Fruit fly (Drosophila melanogaster) whole organism, embryonic: Measurements from ENCODE around the gene CG10584.

Source experiments
- Atf6 ChIP-seq: fragments of 200-800 bp; sonication (Bioruptor generic); IDR thresholded peaks from 2 replicates; pipeline ENCODE4 v1.3.6; 2022; ENCODE audit warnings: missing biosample characterization, missing genetic modification characterization
- CG12071 ChIP-seq: fragments of 200-800 bp; sonication (Bioruptor generic); optimal IDR thresholded peaks from 3 replicates; lab custom pipeline; 2018; ENCODE audit warnings: missing biosample characterization, mild to moderate bottlenecking, missing genetic modification characterization
- CG13624 ChIP-seq: fragments of 200-800 bp; sonication (Bioruptor generic); optimal IDR thresholded peaks from 2 replicates; lab custom pipeline; 2016; ENCODE audit warnings: missing biosample characterization, missing genetic modification characterization
- CG13894 ChIP-seq: fragments of 200-800 bp; sonication (Bioruptor generic); optimal IDR thresholded peaks from 3 replicates; lab custom pipeline; 2018; ENCODE audit warnings: missing biosample characterization, mild to moderate bottlenecking, missing genetic modification characterization, moderate library complexity
- CG14965 ChIP-seq: fragments of 200-800 bp; sonication (Bioruptor generic); optimal IDR thresholded peaks from 2 replicates; lab custom pipeline; 2016; ENCODE audit warnings: missing biosample characterization, missing genetic modification characterization, borderline replicate concordance
- CG15696 ChIP-seq: fragments of 200-800 bp; sonication (Bioruptor generic); optimal IDR thresholded peaks from 2 replicates; lab custom pipeline; 2019; ENCODE audit warnings: missing biosample characterization, mild to moderate bottlenecking, missing genetic modification characterization, moderate library complexity
- CG16863 ChIP-seq: fragments of 200-800 bp; sonication (Bioruptor generic); optimal IDR thresholded peaks from 3 replicates; lab custom pipeline; 2016; ENCODE audit warnings: missing biosample characterization, missing genetic modification characterization
- CG17361 ChIP-seq: fragments of 200-800 bp; sonication (Bioruptor generic); IDR thresholded peaks from 3 replicates; pipeline ENCODE4 v1.3.6; 2022; ENCODE audit warnings: missing biosample characterization, missing genetic modification characterization
- CG17385 ChIP-seq: fragments of 200-800 bp; sonication (Bioruptor generic); optimal IDR thresholded peaks from 3 replicates; lab custom pipeline; 2018; ENCODE audit warnings: missing biosample characterization, mild to moderate bottlenecking, missing genetic modification characterization
- CG17568 ChIP-seq: fragments of 200-800 bp; sonication (Bioruptor generic); optimal IDR thresholded peaks from 2 replicates; lab custom pipeline; 2018; ENCODE audit warnings: missing biosample characterization, mild to moderate bottlenecking, missing genetic modification characterization, moderate library complexity
- CG2120 ChIP-seq: fragments of 200-800 bp; sonication (Bioruptor generic); optimal IDR thresholded peaks from 3 replicates; lab custom pipeline; 2016; ENCODE audit warnings: missing biosample characterization, missing genetic modification characterization
- CG2678 ChIP-seq: fragments of 200-800 bp; sonication (Bioruptor generic); optimal IDR thresholded peaks from 3 replicates; lab custom pipeline; 2019; ENCODE audit warnings: missing biosample characterization, mild to moderate bottlenecking, missing genetic modification characterization, moderate library complexity
- CG3065 ChIP-seq: fragments of 200-800 bp; sonication (Bioruptor generic); optimal IDR thresholded peaks from 2 replicates; lab custom pipeline; 2016; ENCODE audit warnings: missing biosample characterization, missing genetic modification characterization
- CG32532 ChIP-seq: fragments of 200-800 bp; sonication (Bioruptor generic); IDR thresholded peaks from 2 replicates; pipeline ENCODE4 v1.3.6; 2022; ENCODE audit warnings: missing biosample characterization, missing genetic modification characterization
- CG34376 ChIP-seq: fragments of 200-800 bp; sonication (Bioruptor generic); optimal IDR thresholded peaks from 2 replicates; lab custom pipeline; 2018; ENCODE audit warnings: missing biosample characterization, mild to moderate bottlenecking, missing genetic modification characterization
- CG3995 ChIP-seq: fragments of 200-800 bp; sonication (Bioruptor generic); optimal IDR thresholded peaks from 3 replicates; lab custom pipeline; 2016; ENCODE audit warnings: missing biosample characterization, missing genetic modification characterization
- CG6683 ChIP-seq: fragments of 200-800 bp; sonication (Bioruptor generic); optimal IDR thresholded peaks from 2 replicates; lab custom pipeline; 2017; ENCODE audit warnings: missing biosample characterization, mild to moderate bottlenecking, missing genetic modification characterization, missing genetic modification reagents
- CG7372 ChIP-seq: fragments of 200-800 bp; sonication (Bioruptor generic); IDR thresholded peaks from 2 replicates; pipeline ENCODE4 v1.3.6; 2022; ENCODE audit warnings: missing biosample characterization, missing genetic modification characterization
- CG7963 ChIP-seq: fragments of 200-800 bp; sonication (Bioruptor generic); IDR thresholded peaks from 3 replicates; pipeline ENCODE4 v1.3.6; 2022; ENCODE audit warnings: missing biosample characterization, missing genetic modification characterization; ENCODE audit not compliant: partially characterized antibody
- CG8089 ChIP-seq: fragments of 200-800 bp; sonication (Bioruptor generic); optimal IDR thresholded peaks from 3 replicates; lab custom pipeline; 2016; ENCODE audit warnings: missing biosample characterization, missing genetic modification characterization
- CG9797 ChIP-seq: fragments of 200-800 bp; sonication (Bioruptor generic); optimal IDR thresholded peaks from 3 replicates; lab custom pipeline; 2018; ENCODE audit warnings: missing biosample characterization, mild to moderate bottlenecking, missing genetic modification characterization
- CG9876 ChIP-seq: fragments of 200-800 bp; sonication (Bioruptor generic); optimal IDR thresholded peaks from 2 replicates; lab custom pipeline; 2016; ENCODE audit warnings: missing biosample characterization, missing genetic modification characterization
- Elba2 ChIP-seq: fragments of 200-800 bp; sonication (Bioruptor generic); optimal IDR thresholded peaks from 3 replicates; lab custom pipeline; 2016; ENCODE audit warnings: missing biosample characterization, missing genetic modification characterization
- Ets65A ChIP-seq: fragments of 200-800 bp; sonication (Bioruptor generic); peaks from one replicate; lab custom pipeline; 2016; ENCODE audit warnings: missing biosample characterization, missing genetic modification characterization
- HLHmδ ChIP-seq: fragments of 200-800 bp; sonication (Bioruptor generic); optimal IDR thresholded peaks from 2 replicates; lab custom pipeline; 2018; ENCODE audit warnings: missing biosample characterization, mild to moderate bottlenecking, missing genetic modification characterization, moderate library complexity
- HmgD ChIP-seq: fragments of 200-800 bp; sonication (Bioruptor generic); optimal IDR thresholded peaks from 3 replicates; lab custom pipeline; 2016; ENCODE audit warnings: missing biosample characterization, missing genetic modification characterization
- Lhr ChIP-seq: fragments of 200-800 bp; sonication (Bioruptor generic); optimal IDR thresholded peaks from 3 replicates; lab custom pipeline; 2017; ENCODE audit warnings: mild to moderate bottlenecking, missing biosample characterization, missing genetic modification reagents, missing genetic modification characterization
- MBD-R2 ChIP-seq: fragments of 200-800 bp; sonication (Bioruptor generic); IDR thresholded peaks from 2 replicates; pipeline ENCODE4 v1.3.6; 2022; ENCODE audit warnings: missing biosample characterization, missing genetic modification characterization
- Med ChIP-seq: fragments of 200-800 bp; sonication (Bioruptor generic); peaks from one replicate; lab custom pipeline; 2016; ENCODE audit warnings: missing biosample characterization, missing genetic modification characterization, mild to moderate bottlenecking, inconsistent platforms, moderate library complexity
- Myb ChIP-seq: fragments of 200-800 bp; sonication (Bioruptor generic); optimal IDR thresholded peaks from 2 replicates; lab custom pipeline; 2016; ENCODE audit warnings: missing biosample characterization, missing genetic modification characterization
- Oli ChIP-seq: fragments of 200-800 bp; sonication (Bioruptor generic); optimal IDR thresholded peaks from 2 replicates; lab custom pipeline; 2018; ENCODE audit warnings: missing biosample characterization, mild to moderate bottlenecking, missing genetic modification characterization, moderate library complexity
- Ravus ChIP-seq: fragments of 200-800 bp; sonication (Bioruptor generic); IDR thresholded peaks from 2 replicates; pipeline ENCODE4 v1.3.6; 2022; ENCODE audit warnings: missing biosample characterization, missing genetic modification characterization
- TFAM ChIP-seq: fragments of 200-800 bp; sonication (Bioruptor generic); optimal IDR thresholded peaks from 2 replicates; lab custom pipeline; 2017; ENCODE audit warnings: missing biosample characterization, missing genetic modification characterization, inconsistent platforms
- cato ChIP-seq: fragments of 200-800 bp; sonication (Bioruptor generic); optimal IDR thresholded peaks from 2 replicates; lab custom pipeline; 2016; ENCODE audit warnings: missing biosample characterization, missing genetic modification characterization, borderline replicate concordance
- dmrt99B ChIP-seq: fragments of 200-800 bp; sonication (Bioruptor generic); optimal IDR thresholded peaks from 2 replicates; lab custom pipeline; 2018; ENCODE audit warnings: missing biosample characterization, mild to moderate bottlenecking, missing genetic modification characterization, moderate library complexity
- esg ChIP-seq: fragments of 200-800 bp; sonication (Bioruptor generic); conservative IDR thresholded peaks from 2 replicates; pipeline ENCODE4 v1.3.6; 2022; ENCODE audit warnings: missing biosample characterization, missing genetic modification characterization
- fd102C ChIP-seq: fragments of 200-800 bp; sonication (Bioruptor generic); optimal IDR thresholded peaks from 2 replicates; lab custom pipeline; 2018; ENCODE audit warnings: missing biosample characterization, mild to moderate bottlenecking, missing genetic modification characterization, moderate library complexity
- gfzf ChIP-seq: fragments of 200-800 bp; sonication (Bioruptor generic); optimal IDR thresholded peaks from 2 replicates; lab custom pipeline; 2016; ENCODE audit warnings: missing biosample characterization, mild to moderate bottlenecking, missing genetic modification characterization, moderate library complexity
- ham ChIP-seq: fragments of 200-800 bp; sonication (Bioruptor generic); IDR thresholded peaks from 2 replicates; pipeline ENCODE4 v1.3.6; 2022; ENCODE audit warnings: missing biosample characterization, missing genetic modification characterization
- hth ChIP-seq: fragments of >200 bp; optimal IDR thresholded peaks from 2 replicates; lab custom pipeline; 2017; ENCODE audit warnings: inconsistent platforms
- jumu ChIP-seq: fragments of 200-800 bp; sonication (Bioruptor generic); optimal IDR thresholded peaks from 3 replicates; lab custom pipeline; 2016; ENCODE audit warnings: missing biosample characterization, missing genetic modification characterization
- onecut ChIP-seq: fragments of 200-800 bp; sonication (Bioruptor generic); IDR thresholded peaks from 2 replicates; pipeline ENCODE4 v1.3.6; 2022; ENCODE audit warnings: missing biosample characterization, missing genetic modification characterization
- run ChIP-seq: fragments of 200-800 bp; sonication (Bioruptor generic); optimal IDR thresholded peaks from 3 replicates; lab custom pipeline; 2018; ENCODE audit warnings: missing biosample characterization, mild to moderate bottlenecking, missing genetic modification characterization
- sisA ChIP-seq: fragments of 200-800 bp; sonication (Bioruptor generic); IDR thresholded peaks from 2 replicates; pipeline ENCODE4 v1.3.6; 2022; ENCODE audit warnings: missing biosample characterization, missing genetic modification characterization
- slp2 ChIP-seq: fragments of 200-800 bp; sonication (Bioruptor generic); optimal IDR thresholded peaks from 2 replicates; lab custom pipeline; 2016; ENCODE audit warnings: missing biosample characterization, missing genetic modification characterization
- sob ChIP-seq: fragments of 200-800 bp; sonication (Bioruptor generic); IDR thresholded peaks from 2 replicates; pipeline ENCODE4 v1.3.6; 2022; ENCODE audit warnings: missing biosample characterization, missing genetic modification characterization
- ssp ChIP-seq: fragments of 200-800 bp; sonication (Bioruptor generic); IDR thresholded peaks from 2 replicates; pipeline ENCODE4 v1.3.6; 2022; ENCODE audit warnings: missing biosample characterization, missing genetic modification characterization
- stc ChIP-seq: fragments of 200-800 bp; sonication (Bioruptor generic); IDR thresholded peaks from 2 replicates; pipeline ENCODE4 v1.3.6; 2022; ENCODE audit warnings: missing biosample characterization, missing genetic modification characterization
- tin ChIP-seq: fragments of 200-800 bp; sonication (Bioruptor generic); optimal IDR thresholded peaks from 3 replicates; lab custom pipeline; 2016; ENCODE audit warnings: missing biosample characterization, missing genetic modification characterization
- tx ChIP-seq: fragments of 200-800 bp; sonication (Bioruptor generic); optimal IDR thresholded peaks from 2 replicates; lab custom pipeline; 2016; ENCODE audit warnings: missing biosample characterization, missing genetic modification characterization
- wdn ChIP-seq: fragments of 200-800 bp; sonication (Bioruptor generic); IDR thresholded peaks from 2 replicates; pipeline ENCODE4 v1.3.6; 2022; ENCODE audit warnings: missing biosample characterization, missing genetic modification characterization
- z ChIP-seq: fragments of 200-800 bp; sonication (Bioruptor generic); IDR thresholded peaks from 3 replicates; pipeline ENCODE4 v1.3.6; 2022; ENCODE audit warnings: missing biosample characterization, missing genetic modification characterization

CG10584 gene

dm6 chr3L:21037404-21037803 lies 6.2 kb upstream of the CG10584 start (continued):
- TF ChIP-seq wdn (GFP tag; lab: Robert Waterston, UW), result peak; percentile 78
- TF ChIP-seq CG17568 (GFP tag; lab: Kevin White, UChicago), result peak; percentile 73
- TF ChIP-seq sisA (GFP tag; lab: Robert Waterston, UW), result peak; percentile 65
- TF ChIP-seq Myb (GFP tag; lab: Kevin White, UChicago), result peak; percentile 28
- TF ChIP-seq CG34376 (GFP tag; lab: Kevin White, UChicago), result peak; percentile 0
- TF ChIP-seq CG15696 (tag; lab: Kevin White, UChicago), result peak; percentile 10
- no peak for TF ChIP-seq CG7963 (GFP tag; lab: Robert Waterston, UW)
- TF ChIP-seq Elba2, result peak; percentile 27
- peak; percentile 66 for TF ChIP-seq tin
- peak; percentile 53 for TF ChIP-seq onecut (GFP tag; lab: Robert Waterston, UW)
- no peak for TF ChIP-seq CG9876 (GFP tag; lab: Kevin White, UChicago)
- peak; percentile 86 for TF ChIP-seq Oli (tag; lab: Kevin White, UChicago)
- TF ChIP-seq CG17361, result peak; percentile 82
- TF ChIP-seq run (tag; lab: Kevin White, UChicago), result peak; percentile 69
- peak; percentile 38 for TF ChIP-seq cato (GFP tag; lab: Kevin White, UChicago)
- peak; percentile 81 for TF ChIP-seq CG17385 (GFP tag; lab: Kevin White, UChicago)
- peak; percentile 87 for TF ChIP-seq CG2120 (GFP tag; lab: Kevin White, UChicago)
- peak; percentile 65 for TF ChIP-seq CG16863 (GFP tag; lab: Kevin White, UChicago)
- peak; percentile 91 for TF ChIP-seq CG2678 (tag; lab: Kevin White, UChicago)
- peak; percentile 47 for TF ChIP-seq Lhr (GFP tag; lab: Kevin White, UChicago)
- peak; percentile 74 for TF ChIP-seq CG32532 (GFP tag; lab: Robert Waterston, UW)
- TF ChIP-seq tx (GFP tag; lab: Kevin White, UChicago), result peak; percentile 52
- peak; percentile 62 for TF ChIP-seq CG13624
- peak; percentile 47 for TF ChIP-seq CG8089 (GFP tag; lab: Kevin White, UChicago)
- no peak for TF ChIP-seq gfzf (GFP tag; lab: Kevin White, UChicago)
- peak; percentile 93 for TF ChIP-seq Ets65A (GFP tag; lab: Kevin White, UChicago)
- TF ChIP-seq dmrt99B (tag; lab: Kevin White, UChicago), result peak; percentile 88
- peak; percentile 75 for TF ChIP-seq sob (GFP tag; lab: Robert Waterston, UW)
- no peak for TF ChIP-seq CG7372 (GFP tag; lab: Robert Waterston, UW)
- TF ChIP-seq CG12071 (GFP tag; lab: Kevin White, UChicago), result peak; percentile 53
- TF ChIP-seq CG13894 (tag; lab: Kevin White, UChicago), result peak; percentile 54
- peak; percentile 53 for TF ChIP-seq CG3065 (GFP tag; lab: Kevin White, UChicago)
- TF ChIP-seq z (GFP tag; lab: Robert Waterston, UW), result no peak
- no peak for TF ChIP-seq CG9797
- TF ChIP-seq stc (GFP tag; lab: Robert Waterston, UW), result peak; percentile 67
- peak; percentile 42 for TF ChIP-seq jumu (GFP tag; lab: Kevin White, UChicago)
- peak; percentile 61 for TF ChIP-seq ssp (GFP tag; lab: Robert Waterston, UW)
- TF ChIP-seq ham (GFP tag; lab: Robert Waterston, UW), result peak; percentile 31; the same call in 1 of the 2 replicates
- no peak for TF ChIP-seq fd102C (GFP tag; lab: Kevin White, UChicago)
- peak; percentile 25 for TF ChIP-seq CG6683 (GFP tag; lab: Kevin White, UChicago)
- TF ChIP-seq CG3995 (GFP tag; lab: Kevin White, UChicago), result peak; percentile 13
- TF ChIP-seq TFAM (GFP tag; lab: Kevin White, UChicago), result no peak
- peak; percentile 18; the same call in 1 of the 2 replicates for TF ChIP-seq Ravus (GFP tag; lab: Robert Waterston, UW)
- TF ChIP-seq Atf6 (GFP tag; lab: Robert Waterston, UW), result peak; percentile 84
- no peak for TF ChIP-seq HLHmδ
- peak; percentile 49; the same call in 1 of the 2 replicates for TF ChIP-seq MBD-R2 (GFP tag; lab: Robert Waterston, UW)
- no peak for TF ChIP-seq CG14965 (GFP tag; lab: Kevin White, UChicago)
- no peak for TF ChIP-seq HmgD (GFP tag; lab: Kevin White, UChicago)
- TF ChIP-seq esg, result peak; percentile 76
- TF ChIP-seq slp2 (GFP tag; lab: Kevin White, UChicago), result peak; percentile 37
- TF ChIP-seq hth (lab: Kevin White, UChicago), result no peak
- TF ChIP-seq Med (GFP tag; lab: Kevin White, UChicago), result peak; percentile 95
